Worm (Caenorhabditis elegans) whole organism, L2 larva: ENCODE data around the gene fbxb-96.
A peak's percentile ranks its signal among the peaks of the same experiment; 100 is the strongest.

ENCODE experiments used
- ZK546.5 ChIP-seq: sonication (generic microtip); optimal IDR thresholded peaks from 2 replicates; lab custom pipeline; 2017; ENCODE audit warnings: missing biosample characterization, missing genetic modification characterization
- alr-1 ChIP-seq: fragments of 150-350 bp; optimal IDR thresholded peaks from 2 replicates; lab custom pipeline; 2014; ENCODE audit warnings: missing biosample characterization, missing genetic modification characterization
- elt-1 ChIP-seq: fragments of 150-350 bp; optimal IDR thresholded peaks from 2 replicates; lab custom pipeline; 2014; ENCODE audit warnings: missing biosample characterization, missing genetic modification characterization
- elt-3 ChIP-seq: sonication (generic microtip); optimal IDR thresholded peaks from 2 replicates; lab custom pipeline; 2017; ENCODE audit warnings: missing biosample characterization, missing genetic modification characterization
- fos-1 ChIP-seq: fragments of 150-350 bp; optimal IDR thresholded peaks from 2 replicates; lab custom pipeline; 2014; ENCODE audit warnings: missing biosample characterization, missing genetic modification characterization
- lin-13 ChIP-seq: fragments of 150-350 bp; optimal IDR thresholded peaks from 2 replicates; lab custom pipeline; 2014; ENCODE audit warnings: missing biosample characterization, missing genetic modification reagents, missing genetic modification characterization
- nhr-11 ChIP-seq: fragments of 150-350 bp; optimal IDR thresholded peaks from 2 replicates; lab custom pipeline; 2014; ENCODE audit warnings: missing biosample characterization, missing genetic modification characterization
- nhr-129 ChIP-seq: fragments of 150-350 bp; optimal IDR thresholded peaks from 2 replicates; lab custom pipeline; 2014; ENCODE audit warnings: missing biosample characterization, missing genetic modification characterization
- sem-4 ChIP-seq: fragments of 150-350 bp; optimal IDR thresholded peaks from 2 replicates; lab custom pipeline; 2014; ENCODE audit warnings: missing biosample characterization, missing genetic modification reagents, missing genetic modification characterization
- sma-3 ChIP-seq: sonication (generic microtip); optimal IDR thresholded peaks from 2 replicates; lab custom pipeline; 2016; ENCODE audit warnings: missing genetic modification reagents, missing genetic modification characterization, missing compliant biosample characterization
- sma-9 ChIP-seq, 2 experiments: fragments of 150-350 bp in 1 of 2; sonication (generic microtip) in 1 of 2; optimal IDR thresholded peaks; 2 replicates each; lab custom pipeline; 2014 to 2016; ENCODE audit warnings: missing genetic modification characterization in 2 of 2, mild to moderate bottlenecking in 1 of 2, missing biosample characterization in 1 of 2, missing compliant biosample characterization in 1 of 2, missing genetic modification reagents in 1 of 2, moderate library complexity in 1 of 2
- unc-55 ChIP-seq: fragments of 150-350 bp; sonication (generic microtip); optimal IDR thresholded peaks from 3 replicates; lab custom pipeline; 2014; ENCODE audit warnings: missing biosample characterization, missing genetic modification reagents, missing genetic modification characterization
- unc-62 ChIP-seq: fragments of 150-350 bp; optimal IDR thresholded peaks from 2 replicates; lab custom pipeline; 2014; ENCODE audit warnings: missing biosample characterization, missing genetic modification reagents, missing genetic modification characterization
- ztf-4 ChIP-seq: fragments of 150-350 bp; optimal IDR thresholded peaks from 2 replicates; lab custom pipeline; 2014; ENCODE audit warnings: missing biosample characterization, missing genetic modification characterization

fbxb-96 gene

ce11 chrII:1818300-1818699 is 31.9 kb downstream of the fbxb-96 start, which contains the start of gene fbxb-10:
fbxb-10 (minus strand) TSS chrII:1818400.
- TF ChIP-seq nhr-129 (tag; lab: Kevin White, UChicago), result no peak
- no peak for TF ChIP-seq fos-1 (tag; lab: Kevin White, UChicago)
- TF ChIP-seq, all 48 proteins: peak for 0

- no peak for TF ChIP-seq unc-62 (GFP tag; lab: Kevin White, UChicago)
- no peak for TF ChIP-seq ZK546.5
- no peak for TF ChIP-seq lin-13 (GFP tag; lab: Kevin White, UChicago)
- no peak for TF ChIP-seq alr-1 (tag; lab: Kevin White, UChicago)
- TF ChIP-seq sma-3 (GFP tag; lab: Kevin White, UChicago), result no peak
- TF ChIP-seq unc-55 (GFP tag; lab: Kevin White, UChicago), result no peak
- TF ChIP-seq elt-1 (tag; lab: Kevin White, UChicago), result no peak
- no peak for TF ChIP-seq elt-3 (tag; lab: Kevin White, UChicago)
- no peak for TF ChIP-seq sma-9 (GFP tag; optimal IDR thresholded peaks at IDR 0.05; lab: Kevin White, UChicago)
- TF ChIP-seq sma-9 (tag; optimal IDR thresholded peaks at IDR 0.05; lab: Kevin White, UChicago), result no peak
- no peak for TF ChIP-seq sem-4
- no peak for TF ChIP-seq ztf-4 (tag; lab: Kevin White, UChicago)
These were observed 34.1 kb downstream of the fbxb-96 start for ce11 chrII:1816053-1816452.

ce11 chrII:1808217-1808616 is 42.0 kb downstream of the fbxb-96 start, which contains the start of gene C08F1.8:
C08F1.8 (minus strand) TSS chrII:1808317.
- TF ChIP-seq unc-55 (GFP tag; lab: Kevin White, UChicago), result peak; percentile 8
- no peak for TF ChIP-seq nhr-11 (tag; lab: Kevin White, UChicago)

- no peak for TF ChIP-seq lin-13 (GFP tag; lab: Kevin White, UChicago)
- TF ChIP-seq, all 48 proteins: peak for 0
These were observed 43.8 kb downstream of the fbxb-96 start, which contains the start of gene C08F1.12 for ce11 chrII:1806358-1806757. C08F1.12 (minus strand) TSS chrII:1806458.
